Fruit fly (Drosophila melanogaster): Measurements from ENCODE around the gene tfc.

tfc gene

dm6 chr3L:1313039-1313766 lies 57.0 kb downstream of the tfc start, which contains the start of the genes sturkopf and Herc4 (continued):
- TF ChIP-seq CG15601 (tag; optimal IDR thresholded peaks at IDR 0.05) = no peak
- TF ChIP-seq CG5245 (GFP tag; optimal IDR thresholded peaks at IDR 0.05) = peak; percentile 11
- TF ChIP-seq sc (optimal IDR thresholded peaks at IDR 0.05) = no peak
- peak; percentile 64 for TF ChIP-seq sc (GFP tag; optimal IDR thresholded peaks at IDR 0.05)
- TF ChIP-seq CG11560 (tag; IDR thresholded peaks at IDR 0.05) = 0 out of 3 replicates have a peak, but pooled peaks have one; percentile 23
- TF ChIP-seq sob (GFP tag; IDR thresholded peaks at IDR 0.05) = peak; percentile 54
- 0 out of 2 replicates have a peak, but pooled peaks have one; percentile 10 for TF ChIP-seq tna (GFP tag; IDR thresholded peaks at IDR 0.05; ENCODE audit: partially characterized antibody)
- no peak for TF ChIP-seq kah (GFP tag; optimal IDR thresholded peaks at IDR 0.05)
- TF ChIP-seq Meics (GFP tag; optimal IDR thresholded peaks at IDR 0.05) = peak; percentile 79
- TF ChIP-seq Nf-YA (GFP tag; IDR thresholded peaks at IDR 0.05) = no peak
- peak; percentile 40 for TF ChIP-seq Dad (GFP tag; optimal IDR thresholded peaks at IDR 0.05)
- peak; percentile 68 for TF ChIP-seq ci (GFP tag; IDR thresholded peaks at IDR 0.05)
- TF ChIP-seq CG6854 (GFP tag; optimal IDR thresholded peaks at IDR 0.05) = no peak
- no peak for TF ChIP-seq Doc3 (GFP tag; IDR thresholded peaks at IDR 0.05; ENCODE audit: partially characterized antibody)
- no peak for TF ChIP-seq CG10565 (GFP tag; optimal IDR thresholded peaks at IDR 0.05)
- TF ChIP-seq CG7271 (tag; optimal IDR thresholded peaks at IDR 0.05) = no peak
- no peak for TF ChIP-seq CG4854 (GFP tag; optimal IDR thresholded peaks at IDR 0.05)
- peak; percentile 69 for TF ChIP-seq CG18599 (GFP tag; optimal IDR thresholded peaks at IDR 0.05)
- peak; percentile 58 for TF ChIP-seq CG4328 (GFP tag; optimal IDR thresholded peaks at IDR 0.05)
- peak; percentile 43 for TF ChIP-seq ranshi (GFP tag; IDR thresholded peaks at IDR 0.05)
- TF ChIP-seq CG9609 (GFP tag; optimal IDR thresholded peaks at IDR 0.05) = peak; percentile 62
- TF ChIP-seq CG15269 (tag; optimal IDR thresholded peaks at IDR 0.05) = peak; percentile 77
- peak; percentile 24 for TF ChIP-seq al (GFP tag; IDR thresholded peaks at IDR 0.05)
- TF ChIP-seq croc (GFP tag; conservative IDR thresholded peaks at IDR 0.05) = no peak; the same call in 2 of the 3 replicates
- TF ChIP-seq danr (GFP tag; IDR thresholded peaks at IDR 0.05) = peak; percentile 43; the same call in 1 of the 2 replicates
- TF ChIP-seq gem (tag; optimal IDR thresholded peaks at IDR 0.05) = peak; percentile 88
- TF ChIP-seq Fer1 (GFP tag; optimal IDR thresholded peaks at IDR 0.05) = peak; percentile 56
- no peak for TF ChIP-seq C15 (GFP tag; IDR thresholded peaks at IDR 0.05)
- TF ChIP-seq luna (GFP tag; optimal IDR thresholded peaks at IDR 0.05) = peak; percentile 81
- peak; percentile 60 for TF ChIP-seq gcm (GFP tag; optimal IDR thresholded peaks at IDR 0.05)
- peak; percentile 37 for TF ChIP-seq HmgD (GFP tag; optimal IDR thresholded peaks at IDR 0.05)
- TF ChIP-seq CG12744 (GFP tag; optimal IDR thresholded peaks at IDR 0.05) = peak; percentile 23
- TF ChIP-seq Oli (tag; optimal IDR thresholded peaks at IDR 0.05) = peak; percentile 78
- TF ChIP-seq CG4424 (GFP tag; optimal IDR thresholded peaks at IDR 0.05) = peak; percentile 71
- TF ChIP-seq CG16815 (GFP tag; optimal IDR thresholded peaks at IDR 0.05) = peak; percentile 67
- TF ChIP-seq org-1 (GFP tag; optimal IDR thresholded peaks at IDR 0.05) = peak; percentile 67
- no peak for TF ChIP-seq aop (GFP tag; IDR thresholded peaks at IDR 0.05)
- no peak for TF ChIP-seq CG15011 (GFP tag; optimal IDR thresholded peaks at IDR 0.05)
- no peak for TF ChIP-seq CG12769 (tag; optimal IDR thresholded peaks at IDR 0.05)
- peak; percentile 89 for TF ChIP-seq CoRest (tag; optimal IDR thresholded peaks at IDR 0.05)
- no peak for TF ChIP-seq dan (GFP tag; IDR thresholded peaks at IDR 0.05)
- peak; percentile 29 for TF ChIP-seq CG12219 (GFP tag; optimal IDR thresholded peaks at IDR 0.05)

All from whole organism, embryonic.